Fruit fly (Drosophila melanogaster): ENCODE results near the gene RpS17.

Gene RpS17

dm6 chr3L:9462247-9462769 is 32.7 kb upstream of the RpS17 start:
- TF ChIP-seq fd96Ca (GFP tag; IDR thresholded peaks at IDR 0.05) (no peak), CG8159 (tag; optimal IDR thresholded peaks at IDR 0.05) (peak; percentile 94), CG17806 (tag; optimal IDR thresholded peaks at IDR 0.05) (peak; percentile 90), CG34367 (tag; optimal IDR thresholded peaks at IDR 0.05) (peak; percentile 90), CG4496 (GFP tag; IDR thresholded peaks at IDR 0.05) (peak; percentile 92), Ets98B (GFP tag; IDR thresholded peaks at IDR 0.05) (peak; percentile 91), CG10348 (GFP tag; IDR thresholded peaks at IDR 0.05) (peak; percentile 52; the same call in 1 of the 2 replicates), Pif1A (GFP tag; optimal IDR thresholded peaks at IDR 0.05) (peak; percentile 94), CG15710 (tag; optimal IDR thresholded peaks at IDR 0.05) (peak; percentile 91), gl (tag; optimal IDR thresholded peaks at IDR 0.05) (peak; percentile 62), CG9948 (tag; optimal IDR thresholded peaks at IDR 0.05) (peak; percentile 88), CG8301 (tag; optimal IDR thresholded peaks at IDR 0.05) (peak; percentile 96), Pif1B (GFP tag; optimal IDR thresholded peaks at IDR 0.05) (peak; percentile 87), CG14655 (GFP tag; optimal IDR thresholded peaks at IDR 0.05) (peak; percentile 96), D1 (tag; optimal IDR thresholded peaks at IDR 0.05) (peak; percentile 93), Snoo (tag; optimal IDR thresholded peaks at IDR 0.05) (peak; percentile 89), rn (GFP tag; IDR thresholded peaks at IDR 0.05) (no peak), EcR (GFP tag; optimal IDR thresholded peaks at IDR 0.05) (no peak), CG13204 (GFP tag; optimal IDR thresholded peaks at IDR 0.05) (peak; percentile 49), CG32121 (GFP tag; IDR thresholded peaks at IDR 0.05) (peak; percentile 90), CG12605 (GFP tag; IDR thresholded peaks at IDR 0.05) (peak; percentile 66)

DNA sequence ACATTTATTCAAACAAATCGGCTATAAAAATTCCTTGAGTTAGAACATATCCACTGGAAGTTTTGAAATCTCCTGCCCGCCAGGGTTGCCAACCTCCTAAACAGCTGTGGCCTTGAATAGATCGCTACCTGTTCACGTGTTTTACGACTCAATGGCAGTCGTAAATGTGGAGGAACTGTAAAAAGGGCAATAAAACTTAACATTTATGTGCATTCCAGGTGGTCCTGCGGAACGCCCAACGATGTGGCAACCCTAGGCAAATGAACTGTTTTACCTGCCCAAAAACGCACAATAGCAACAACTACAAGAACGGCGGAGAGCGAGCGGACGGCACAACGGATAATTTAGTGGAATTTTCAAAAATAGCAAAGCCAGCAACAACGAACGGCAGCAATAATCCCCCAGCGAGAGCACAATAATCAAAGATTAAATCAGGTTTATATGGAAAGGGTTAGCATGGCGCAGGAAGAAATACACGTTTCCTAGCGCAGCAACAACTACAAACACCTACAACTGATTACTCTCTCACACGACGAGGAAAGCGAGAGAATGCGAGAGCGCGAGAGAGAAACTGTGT is 32.1 kb upstream of the RpS17 start:
- TF ChIP-seq D1 (tag; optimal IDR thresholded peaks at IDR 0.05): no peak
- no peak for TF ChIP-seq Snoo (tag; optimal IDR thresholded peaks at IDR 0.05)
- TF ChIP-seq Ets98B (GFP tag; IDR thresholded peaks at IDR 0.05): no peak
- TF ChIP-seq Pif1A (GFP tag; optimal IDR thresholded peaks at IDR 0.05): no peak
- TF ChIP-seq CG8159 (tag; optimal IDR thresholded peaks at IDR 0.05): no peak
- no peak for TF ChIP-seq CG10348 (GFP tag; IDR thresholded peaks at IDR 0.05)
- no peak for TF ChIP-seq Pif1B (GFP tag; optimal IDR thresholded peaks at IDR 0.05)
- TF ChIP-seq CG32121 (GFP tag; IDR thresholded peaks at IDR 0.05): peak; percentile 36
- TF ChIP-seq CG8301 (tag; optimal IDR thresholded peaks at IDR 0.05): no peak
- TF ChIP-seq CG14655 (GFP tag; optimal IDR thresholded peaks at IDR 0.05): no peak
- no peak for TF ChIP-seq CG12605 (GFP tag; IDR thresholded peaks at IDR 0.05)
- TF ChIP-seq rn (GFP tag; IDR thresholded peaks at IDR 0.05): 0 out of 2 replicates have a peak, but pooled peaks have one; percentile 28
- TF ChIP-seq gl (tag; optimal IDR thresholded peaks at IDR 0.05): no peak
- no peak for TF ChIP-seq CG15710 (tag; optimal IDR thresholded peaks at IDR 0.05)
- peak; percentile 30 for TF ChIP-seq CG17806 (tag; optimal IDR thresholded peaks at IDR 0.05)
- TF ChIP-seq CG13204 (GFP tag; optimal IDR thresholded peaks at IDR 0.05): no peak
- TF ChIP-seq EcR (GFP tag; optimal IDR thresholded peaks at IDR 0.05): peak; percentile 81
- peak; percentile 47; the same call in 2 of the 3 replicates for TF ChIP-seq fd96Ca (GFP tag; IDR thresholded peaks at IDR 0.05)
- TF ChIP-seq CG9948 (tag; optimal IDR thresholded peaks at IDR 0.05): peak; percentile 7
- peak; percentile 69; the same call in 2 of the 3 replicates for TF ChIP-seq CG4496 (GFP tag; IDR thresholded peaks at IDR 0.05)
- peak; percentile 36 for TF ChIP-seq CG34367 (tag; optimal IDR thresholded peaks at IDR 0.05)

DNA sequence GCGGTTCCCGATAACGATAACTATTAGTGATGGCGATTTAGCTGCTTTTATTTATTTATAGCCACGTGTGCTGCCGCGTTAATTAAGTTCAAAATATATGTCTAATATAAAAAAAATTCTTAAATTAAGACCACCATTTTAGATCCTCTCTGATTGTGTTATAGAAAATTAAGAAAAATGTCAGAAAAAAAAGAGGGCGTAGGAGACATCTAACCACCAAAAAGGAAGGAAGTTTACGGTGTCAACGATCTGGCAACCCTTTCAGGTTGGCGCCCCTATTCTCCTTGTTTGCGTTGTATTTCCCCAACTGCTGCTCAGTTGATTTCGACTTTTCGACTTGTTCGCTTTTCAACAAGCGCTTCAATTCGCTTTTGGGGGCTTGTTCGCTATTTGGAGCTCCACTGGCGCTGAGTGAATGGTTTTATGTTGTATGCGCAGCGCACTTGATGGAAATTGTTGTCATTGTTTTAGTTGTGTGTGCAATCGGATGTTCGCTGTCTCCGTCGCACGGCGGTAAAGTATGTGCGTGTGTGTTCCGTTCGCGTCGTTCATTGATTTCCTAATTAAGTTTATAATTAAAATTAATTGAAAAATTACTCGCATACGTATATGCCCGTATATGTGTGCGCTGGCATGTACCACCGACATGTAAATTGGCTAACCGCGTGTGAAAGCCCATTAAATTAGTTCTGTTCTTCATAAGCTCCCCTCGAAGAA is 31.3 kb upstream of the RpS17 start, which contains the start of the genes CG3434 and CG44838:
Gene CG3434 (minus strand): TSS at position 25 of the 717 bp plus-strand sequence.
Gene CG44838 (plus strand): TSS at position 276 of the 717 bp plus-strand sequence.
- peak; percentile 68 for TF ChIP-seq CG15710 (tag; optimal IDR thresholded peaks at IDR 0.05)
- peak; percentile 39; the same call in 1 of the 2 replicates for TF ChIP-seq rn (GFP tag; IDR thresholded peaks at IDR 0.05)
- TF ChIP-seq D1 (tag; optimal IDR thresholded peaks at IDR 0.05): no peak
- peak; percentile 75; the same call in 2 of the 3 replicates for TF ChIP-seq fd96Ca (GFP tag; IDR thresholded peaks at IDR 0.05)
- TF ChIP-seq CG10348 (GFP tag; IDR thresholded peaks at IDR 0.05): no peak
- TF ChIP-seq CG14655 (GFP tag; optimal IDR thresholded peaks at IDR 0.05): peak; percentile 63
- TF ChIP-seq CG17806 (tag; optimal IDR thresholded peaks at IDR 0.05): peak; percentile 57
- peak; percentile 66 for TF ChIP-seq CG8159 (tag; optimal IDR thresholded peaks at IDR 0.05)
- peak; percentile 74 for TF ChIP-seq Pif1B (GFP tag; optimal IDR thresholded peaks at IDR 0.05)
- TF ChIP-seq CG12605 (GFP tag; IDR thresholded peaks at IDR 0.05): no peak
- peak; percentile 70 for TF ChIP-seq Pif1A (GFP tag; optimal IDR thresholded peaks at IDR 0.05)
- peak; percentile 54 for TF ChIP-seq CG9948 (tag; optimal IDR thresholded peaks at IDR 0.05)
- peak; percentile 75 for TF ChIP-seq EcR (GFP tag; optimal IDR thresholded peaks at IDR 0.05)
- TF ChIP-seq Ets98B (GFP tag; IDR thresholded peaks at IDR 0.05): peak; percentile 47
- TF ChIP-seq CG32121 (GFP tag; IDR thresholded peaks at IDR 0.05): peak; percentile 73
- no peak for TF ChIP-seq gl (tag; optimal IDR thresholded peaks at IDR 0.05)
- TF ChIP-seq CG8301 (tag; optimal IDR thresholded peaks at IDR 0.05): peak; percentile 50
- peak; percentile 54 for TF ChIP-seq CG34367 (tag; optimal IDR thresholded peaks at IDR 0.05)
- peak; percentile 71 for TF ChIP-seq CG4496 (GFP tag; IDR thresholded peaks at IDR 0.05)
- TF ChIP-seq CG13204 (GFP tag; optimal IDR thresholded peaks at IDR 0.05): peak; percentile 37
- TF ChIP-seq Snoo (tag; optimal IDR thresholded peaks at IDR 0.05): peak; percentile 73

DNA sequence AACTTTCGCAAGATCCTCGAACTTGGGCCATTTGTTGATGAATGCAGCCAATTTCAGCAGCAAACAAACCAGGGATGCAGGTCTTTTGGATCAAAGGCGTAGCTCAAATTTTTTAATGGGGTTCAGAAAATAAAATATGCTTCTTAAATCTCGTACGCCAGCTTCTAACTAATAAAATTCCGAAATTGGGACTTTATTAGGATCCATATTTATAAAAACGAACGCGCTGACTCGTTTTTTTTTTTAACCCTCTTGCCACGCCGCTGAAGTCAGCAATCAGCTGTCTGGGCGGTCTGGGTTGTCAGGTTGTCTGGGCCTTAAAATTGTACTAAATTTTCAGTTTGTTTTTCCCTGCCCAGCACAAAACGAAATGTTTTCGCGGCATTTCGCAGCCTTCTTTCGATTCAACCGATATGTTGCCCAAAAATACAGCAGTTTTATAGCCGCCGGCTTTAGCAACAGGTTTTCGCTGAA is 28.0 kb upstream of the RpS17 start, which contains the start of gene CG3437:
Gene CG3437 (minus strand): TSS at position 51 of the 474 bp plus-strand sequence.
- TF ChIP-seq Pif1B (GFP tag; optimal IDR thresholded peaks at IDR 0.05): peak; percentile 99
- peak; percentile 100 for TF ChIP-seq CG9948 (tag; optimal IDR thresholded peaks at IDR 0.05)
- peak; percentile 99 for TF ChIP-seq CG10348 (GFP tag; IDR thresholded peaks at IDR 0.05)
- peak; percentile 100 for TF ChIP-seq CG32121 (GFP tag; IDR thresholded peaks at IDR 0.05)
- peak; percentile 99 for TF ChIP-seq CG17806 (tag; optimal IDR thresholded peaks at IDR 0.05)
- TF ChIP-seq CG8159 (tag; optimal IDR thresholded peaks at IDR 0.05): peak; percentile 99
- peak; percentile 100 for TF ChIP-seq Pif1A (GFP tag; optimal IDR thresholded peaks at IDR 0.05)
- TF ChIP-seq CG34367 (tag; optimal IDR thresholded peaks at IDR 0.05): peak; percentile 99
- TF ChIP-seq gl (tag; optimal IDR thresholded peaks at IDR 0.05): peak; percentile 98
- TF ChIP-seq CG8301 (tag; optimal IDR thresholded peaks at IDR 0.05): peak; percentile 100
- peak; percentile 100 for TF ChIP-seq CG4496 (GFP tag; IDR thresholded peaks at IDR 0.05)
- peak; percentile 100 for TF ChIP-seq CG14655 (GFP tag; optimal IDR thresholded peaks at IDR 0.05)
- peak; percentile 56 for TF ChIP-seq EcR (GFP tag; optimal IDR thresholded peaks at IDR 0.05)
- no peak for TF ChIP-seq D1 (tag; optimal IDR thresholded peaks at IDR 0.05)
- TF ChIP-seq Snoo (tag; optimal IDR thresholded peaks at IDR 0.05): peak; percentile 99
- TF ChIP-seq Ets98B (GFP tag; IDR thresholded peaks at IDR 0.05): peak; percentile 100
- TF ChIP-seq CG13204 (GFP tag; optimal IDR thresholded peaks at IDR 0.05): peak; percentile 98
- TF ChIP-seq CG15710 (tag; optimal IDR thresholded peaks at IDR 0.05): peak; percentile 100
- peak; percentile 100 for TF ChIP-seq CG12605 (GFP tag; IDR thresholded peaks at IDR 0.05)
- TF ChIP-seq fd96Ca (GFP tag; IDR thresholded peaks at IDR 0.05): peak; percentile 100
- TF ChIP-seq rn (GFP tag; IDR thresholded peaks at IDR 0.05): peak; percentile 100

Measured in whole organism, pupa.